Worm (Caenorhabditis elegans): Measurements from ENCODE around the gene srx-67.

srx-67 gene

ce11 chrV:3916480-3916879 lies at the start of gene srx-67:
srx-67 (plus strand) TSS chrV:3916780.
- TF ChIP-seq crh-2 (tag; optimal IDR thresholded peaks at IDR 0.05), result no peak
- TF ChIP-seq sma-3 (GFP tag; optimal IDR thresholded peaks at IDR 0.05), result no peak
- TF ChIP-seq Y55F3AM.14 (GFP tag; optimal IDR thresholded peaks at IDR 0.05), result no peak
- no peak for TF ChIP-seq alr-1 (tag; optimal IDR thresholded peaks at IDR 0.05)

DNA sequence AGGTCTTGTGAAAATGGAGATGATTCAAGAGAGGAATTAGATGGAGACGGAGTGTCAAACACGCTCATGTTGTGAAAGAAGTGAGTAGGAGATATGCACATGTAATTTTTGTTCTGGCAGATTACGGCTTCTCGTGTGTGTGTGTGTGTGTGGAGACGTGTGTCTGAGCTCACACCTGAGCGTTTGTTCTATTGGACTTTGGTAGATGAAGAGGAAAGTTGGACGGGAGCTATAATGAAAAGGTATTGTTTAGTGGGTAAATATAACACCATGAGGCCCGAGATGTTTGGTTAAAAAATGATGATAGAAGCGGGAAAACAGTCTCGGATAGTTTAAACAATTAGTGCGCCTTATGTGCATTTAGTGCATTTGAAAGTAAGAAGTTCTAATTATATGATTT lies 47.7 kb upstream of the srx-67 start, which contains the start of gene nhr-157:
Gene nhr-157, minus strand, starts transcription at position 101 of the 400 bp plus-strand sequence.
- TF ChIP-seq gmeb-1 (tag; optimal IDR thresholded peaks at IDR 0.05) (no peak), sma-9 (GFP tag; optimal IDR thresholded peaks at IDR 0.05) (no peak), sma-9 (tag; optimal IDR thresholded peaks at IDR 0.05) (no peak), ztf-11 (tag; optimal IDR thresholded peaks at IDR 0.05) (no peak), ama-1 (optimal IDR thresholded peaks at IDR 0.05) (no peak), nhr-12 (tag; optimal IDR thresholded peaks at IDR 0.05) (no peak), R02D3.7 (tag; optimal IDR thresholded peaks at IDR 0.05) (no peak), dmd-4 (tag; optimal IDR thresholded peaks at IDR 0.05) (no peak), lin-13 (GFP tag; optimal IDR thresholded peaks at IDR 0.05) (no peak), C34F6.9 (tag; optimal IDR thresholded peaks at IDR 0.05) (no peak), nhr-77 (tag; optimal IDR thresholded peaks at IDR 0.05) (no peak), sem-4 (tag; optimal IDR thresholded peaks at IDR 0.05) (no peak), sma-3 (GFP tag; optimal IDR thresholded peaks at IDR 0.05) (no peak), nhr-23 (tag; optimal IDR thresholded peaks at IDR 0.05) (no peak), mab-5 (tag; optimal IDR thresholded peaks at IDR 0.05) (no peak), elt-1 (tag; optimal IDR thresholded peaks at IDR 0.05) (no peak), fos-1 (tag; optimal IDR thresholded peaks at IDR 0.05) (no peak)

DNA sequence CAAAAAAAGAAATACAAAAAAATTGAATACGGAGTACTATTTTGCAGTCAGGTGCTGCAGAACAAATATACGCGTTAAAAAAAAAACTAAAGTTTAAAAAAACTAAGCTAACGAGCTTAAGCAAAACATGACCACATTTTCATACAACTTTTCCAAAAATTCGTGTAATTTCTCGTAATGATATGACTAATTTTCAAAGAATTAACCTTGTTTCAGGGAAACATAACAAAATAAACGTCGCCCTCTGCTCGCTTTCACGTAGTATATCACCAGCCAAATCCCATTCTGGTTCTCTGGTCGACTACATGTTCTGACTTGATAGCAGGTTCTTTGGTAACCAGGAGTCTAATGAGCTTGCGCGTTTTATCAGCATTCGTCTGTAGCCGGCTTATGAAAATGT lies 46.2 kb upstream of the srx-67 start:
- TF ChIP-seq nhr-10 (tag; optimal IDR thresholded peaks at IDR 0.05) (no peak), nhr-23 (tag; optimal IDR thresholded peaks at IDR 0.05) (no peak), F13H6.1 (tag; optimal IDR thresholded peaks at IDR 0.05) (no peak), dmd-4 (tag; optimal IDR thresholded peaks at IDR 0.05) (peak; percentile 62), lsy-2 (tag; optimal IDR thresholded peaks at IDR 0.05) (peak in 1 of 2 experiments; percentile 24), crh-2 (tag; optimal IDR thresholded peaks at IDR 0.05) (no peak), nhr-6 (tag; optimal IDR thresholded peaks at IDR 0.05) (peak; percentile 1), nhr-21 (tag; optimal IDR thresholded peaks at IDR 0.05) (peak; percentile 86), ztf-4 (tag; optimal IDR thresholded peaks at IDR 0.05) (peak; percentile 59)

DNA sequence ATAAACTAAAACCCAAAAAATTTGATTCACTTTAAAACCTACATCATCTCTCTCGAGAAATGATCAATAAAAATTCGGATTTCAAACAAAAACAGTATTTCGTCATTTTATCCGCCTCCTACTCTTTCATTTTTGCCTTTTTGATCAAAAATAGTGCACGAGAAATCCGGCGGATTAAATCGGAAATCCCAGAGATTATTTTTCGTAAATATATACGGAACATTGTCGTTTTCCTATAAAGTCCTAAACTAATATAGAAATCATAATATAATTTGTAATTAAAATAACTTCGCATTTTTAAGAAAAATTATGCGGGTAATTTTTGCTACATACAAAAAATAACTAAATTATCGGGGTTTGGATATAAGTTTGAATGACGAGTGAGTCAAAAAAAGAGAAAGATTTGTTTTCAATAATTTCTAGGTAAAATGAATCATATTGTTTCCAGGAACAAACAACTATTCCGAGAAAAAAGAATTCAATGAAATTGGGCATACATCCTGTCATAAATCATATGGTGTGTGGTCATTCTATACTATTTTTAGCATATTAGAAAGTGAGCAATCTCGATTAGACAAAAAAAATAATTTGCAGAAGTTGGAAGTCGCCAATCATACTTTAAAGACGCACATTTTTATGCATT lies 42.4 kb upstream of the srx-67 start, which contains the start of gene nhr-158:
Gene nhr-158, minus strand, starts transcription at position 51 of the 643 bp plus-strand sequence.
- TF ChIP-seq snpc-4 (tag; optimal IDR thresholded peaks at IDR 0.05) (no peak), nhr-21 (tag; optimal IDR thresholded peaks at IDR 0.05) (peak; percentile 87), lsy-2 (tag; optimal IDR thresholded peaks at IDR 0.05) (peak in 1 of 2 experiments; percentile 42), ztf-4 (tag; optimal IDR thresholded peaks at IDR 0.05) (peak; percentile 35), egl-27 (tag; optimal IDR thresholded peaks at IDR 0.05) (no peak), dmd-4 (tag; optimal IDR thresholded peaks at IDR 0.05) (peak; percentile 54), sma-9 (GFP tag; optimal IDR thresholded peaks at IDR 0.05) (peak; percentile 55), sma-9 (tag; optimal IDR thresholded peaks at IDR 0.05) (no peak), C34F6.9 (tag; optimal IDR thresholded peaks at IDR 0.05) (peak; percentile 1), ceh-16 (tag; optimal IDR thresholded peaks at IDR 0.05) (no peak)

ce11 chrV:3877242-3877641 lies 39.3 kb upstream of the srx-67 start:
- TF ChIP-seq nhr-21 (tag; optimal IDR thresholded peaks at IDR 0.05), result peak; percentile 3
- no peak for TF ChIP-seq unc-39 (tag; optimal IDR thresholded peaks at IDR 0.05)

ce11 chrV:3878223-3878622 lies 38.4 kb upstream of the srx-67 start, which contains the start of gene nhr-159:
nhr-159 (minus strand) TSS chrV:3878323.
- no peak for TF ChIP-seq C34F6.9 (tag; optimal IDR thresholded peaks at IDR 0.05)
- no peak for TF ChIP-seq nhr-6 (tag; optimal IDR thresholded peaks at IDR 0.05)
- no peak for TF ChIP-seq mab-5 (tag; optimal IDR thresholded peaks at IDR 0.05)

DNA sequence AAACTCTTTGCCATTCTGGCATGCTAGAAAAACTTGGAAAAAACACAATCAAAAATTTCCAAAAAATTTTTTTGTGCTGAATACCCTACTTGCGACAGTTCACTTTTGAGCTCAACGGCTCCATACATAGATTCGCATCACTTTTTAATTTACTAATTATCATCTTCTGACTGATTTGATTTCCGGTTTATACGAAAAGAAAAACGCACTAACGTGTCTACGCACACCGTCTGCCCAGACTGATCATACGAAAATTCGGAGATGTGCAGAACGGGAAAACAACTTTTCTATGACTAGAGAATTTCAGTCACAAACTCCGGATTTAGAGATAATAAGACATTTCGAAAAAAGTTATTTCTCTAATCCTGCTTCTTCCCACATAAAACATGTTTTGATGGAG lies 32.0 kb upstream of the srx-67 start:
- TF ChIP-seq lsy-2 (tag; optimal IDR thresholded peaks at IDR 0.05), result no peak
- TF ChIP-seq lin-39 (tag; optimal IDR thresholded peaks at IDR 0.05), result no peak
- TF ChIP-seq elt-1 (tag; optimal IDR thresholded peaks at IDR 0.05), result no peak
- no peak for TF ChIP-seq elt-3 (tag; optimal IDR thresholded peaks at IDR 0.05)
- TF ChIP-seq sma-9 (GFP tag; optimal IDR thresholded peaks at IDR 0.05), result no peak
- no peak for TF ChIP-seq sma-9 (tag; optimal IDR thresholded peaks at IDR 0.05)
- no peak for TF ChIP-seq nhr-77 (tag; optimal IDR thresholded peaks at IDR 0.05)
- no peak for TF ChIP-seq nhr-6 (tag; optimal IDR thresholded peaks at IDR 0.05)
- no peak for TF ChIP-seq snpc-4 (tag; optimal IDR thresholded peaks at IDR 0.05)
- TF ChIP-seq gmeb-1 (tag; optimal IDR thresholded peaks at IDR 0.05), result no peak
- TF ChIP-seq unc-62 (GFP tag; optimal IDR thresholded peaks at IDR 0.05), result no peak
- no peak for TF ChIP-seq mdl-1 (tag; optimal IDR thresholded peaks at IDR 0.05)
- no peak for TF ChIP-seq skn-1 (tag; optimal IDR thresholded peaks at IDR 0.05)
- no peak for TF ChIP-seq nhr-129 (tag; optimal IDR thresholded peaks at IDR 0.05)
- no peak for TF ChIP-seq ama-1 (optimal IDR thresholded peaks at IDR 0.05)
- no peak for TF ChIP-seq nhr-23 (tag; optimal IDR thresholded peaks at IDR 0.05)
- TF ChIP-seq unc-39 (tag; optimal IDR thresholded peaks at IDR 0.05), result no peak
- TF ChIP-seq zag-1 (tag; optimal IDR thresholded peaks at IDR 0.05), result no peak
- TF ChIP-seq ZK546.5 (tag; optimal IDR thresholded peaks at IDR 0.05), result no peak

All from whole organism, L2 larva.